Fruit fly (Drosophila melanogaster) whole organism, embryonic: Measurements from ENCODE around the gene TrpA1.

ENCODE experiments used
- Atf6 ChIP-seq: fragments of 200-800 bp; sonication (Bioruptor generic); IDR thresholded peaks from 2 replicates; pipeline ENCODE4 v1.3.6; 2022; ENCODE audit warnings: missing biosample characterization, missing genetic modification characterization
- Awh ChIP-seq: fragments of 200-800 bp; sonication (Bioruptor generic); IDR thresholded peaks from 2 replicates; pipeline ENCODE4, ENCODE4 v1.3.6; 2022; ENCODE audit warnings: missing biosample characterization, missing genetic modification characterization
- CG10462 ChIP-seq: fragments of 200-800 bp; sonication (Bioruptor generic); optimal IDR thresholded peaks from 2 replicates; lab custom pipeline; 2016; ENCODE audit warnings: missing biosample characterization, missing genetic modification characterization
- CG10654 ChIP-seq: fragments of 200-800 bp; sonication (Bioruptor generic); optimal IDR thresholded peaks from 2 replicates; lab custom pipeline; 2016; ENCODE audit warnings: missing biosample characterization, missing genetic modification characterization
- CG10979 ChIP-seq: fragments of 200-800 bp; sonication (Bioruptor generic); optimal IDR thresholded peaks from 2 replicates; lab custom pipeline; 2018; ENCODE audit warnings: missing biosample characterization, mild to moderate bottlenecking, missing genetic modification characterization, moderate library complexity
- CG11085 ChIP-seq: fragments of 200-800 bp; sonication (Bioruptor generic); IDR thresholded peaks from 2 replicates; pipeline ENCODE4 v1.3.6; 2022; ENCODE audit warnings: missing biosample characterization, missing genetic modification characterization
- CG11398 ChIP-seq: fragments of 200-800 bp; sonication (Bioruptor generic); optimal IDR thresholded peaks from 2 replicates; lab custom pipeline; 2016; ENCODE audit warnings: missing biosample characterization, missing genetic modification characterization
- CG11504 ChIP-seq: fragments of 200-800 bp; sonication (Bioruptor generic); optimal IDR thresholded peaks from 3 replicates; lab custom pipeline; 2019; ENCODE audit warnings: missing biosample characterization, mild to moderate bottlenecking, missing genetic modification characterization, moderate library complexity
- CG12391 ChIP-seq: fragments of 200-800 bp; sonication (Bioruptor generic); optimal IDR thresholded peaks from 3 replicates; lab custom pipeline; 2018; ENCODE audit warnings: missing biosample characterization, mild to moderate bottlenecking, missing genetic modification characterization, moderate library complexity
- CG13894 ChIP-seq: fragments of 200-800 bp; sonication (Bioruptor generic); optimal IDR thresholded peaks from 3 replicates; lab custom pipeline; 2018; ENCODE audit warnings: missing biosample characterization, mild to moderate bottlenecking, missing genetic modification characterization, moderate library complexity
- CG15269 ChIP-seq: fragments of 200-800 bp; sonication (Bioruptor generic); optimal IDR thresholded peaks from 2 replicates; lab custom pipeline; 2018; ENCODE audit warnings: missing biosample characterization, mild to moderate bottlenecking, missing genetic modification characterization, moderate library complexity
- CG1603 ChIP-seq: fragments of 200-800 bp; sonication (Bioruptor generic); optimal IDR thresholded peaks from 2 replicates; lab custom pipeline; 2019; ENCODE audit warnings: missing biosample characterization, mild to moderate bottlenecking, missing genetic modification characterization, moderate library complexity
- CG16863 ChIP-seq: fragments of 200-800 bp; sonication (Bioruptor generic); optimal IDR thresholded peaks from 3 replicates; lab custom pipeline; 2016; ENCODE audit warnings: missing biosample characterization, missing genetic modification characterization
- CG42726 ChIP-seq: fragments of 200-800 bp; sonication (Bioruptor generic); IDR thresholded peaks from 2 replicates; pipeline ENCODE4 v1.3.6; 2022; ENCODE audit warnings: missing biosample characterization, missing genetic modification characterization; ENCODE audit not compliant: partially characterized antibody
- CG5953 ChIP-seq: fragments of 200-800 bp; sonication (Bioruptor generic); IDR thresholded peaks from 2 replicates; pipeline ENCODE4 v1.3.6; 2022; ENCODE audit warnings: missing biosample characterization, missing genetic modification characterization
- CG7556 ChIP-seq: fragments of 200-800 bp; sonication (Bioruptor generic); optimal IDR thresholded peaks from 2 replicates; lab custom pipeline; 2017; ENCODE audit warnings: missing biosample characterization, mild to moderate bottlenecking, missing genetic modification characterization
- CG9609 ChIP-seq: fragments of 200-800 bp; sonication (Bioruptor generic); optimal IDR thresholded peaks from 3 replicates; lab custom pipeline; 2016; ENCODE audit warnings: missing biosample characterization, missing genetic modification characterization
- Ets65A ChIP-seq: fragments of 200-800 bp; sonication (Bioruptor generic); peaks from one replicate; lab custom pipeline; 2016; ENCODE audit warnings: missing biosample characterization, missing genetic modification characterization
- Med ChIP-seq: fragments of 200-800 bp; sonication (Bioruptor generic); peaks from one replicate; lab custom pipeline; 2016; ENCODE audit warnings: missing biosample characterization, missing genetic modification characterization, mild to moderate bottlenecking, inconsistent platforms, moderate library complexity
- NC2α ChIP-seq: fragments of 200-800 bp; sonication (Bioruptor generic); optimal IDR thresholded peaks from 2 replicates; lab custom pipeline; 2016; ENCODE audit warnings: missing biosample characterization, missing genetic modification characterization
- Nf-YA ChIP-seq: fragments of 200-800 bp; sonication (Bioruptor generic); IDR thresholded peaks from 2 replicates; pipeline ENCODE4 v1.3.6; 2022; ENCODE audit warnings: missing biosample characterization, missing genetic modification characterization
- PHDP ChIP-seq: fragments of 200-800 bp; sonication (Bioruptor generic); optimal IDR thresholded peaks from 3 replicates; lab custom pipeline; 2018; ENCODE audit warnings: missing biosample characterization, mild to moderate bottlenecking, missing genetic modification characterization, moderate library complexity
- abd-A ChIP-seq: fragments of 200-800 bp; sonication (Bioruptor generic); optimal IDR thresholded peaks from 3 replicates; lab custom pipeline; 2019; ENCODE audit warnings: missing biosample characterization, mild to moderate bottlenecking, missing genetic modification characterization, moderate library complexity
- bsh ChIP-seq, 2 experiments: fragments of 200-800 bp; sonication (Bioruptor generic); optimal IDR thresholded peaks; 2 replicates each; lab custom pipeline; 2017 to 2018; ENCODE audit warnings: mild to moderate bottlenecking in 2 of 2, missing biosample characterization in 2 of 2, missing genetic modification characterization in 2 of 2, moderate library complexity in 1 of 2
- chinmo ChIP-seq: fragments of 200-800 bp; sonication (Bioruptor generic); IDR thresholded peaks from 4 replicates; pipeline ENCODE4 v1.3.6; 2022; ENCODE audit warnings: missing biosample characterization, missing genetic modification characterization; ENCODE audit not compliant: partially characterized antibody
- dan ChIP-seq: fragments of 200-800 bp; sonication (Bioruptor generic); IDR thresholded peaks from 2 replicates; pipeline ENCODE4 v1.3.6; 2022; ENCODE audit warnings: missing biosample characterization, missing genetic modification characterization
- ewg ChIP-seq: fragments of 200-800 bp; sonication (Bioruptor generic); optimal IDR thresholded peaks from 3 replicates; lab custom pipeline; 2017; ENCODE audit warnings: mild to moderate bottlenecking, missing biosample characterization, missing genetic modification reagents, missing genetic modification characterization
- gcm ChIP-seq: fragments of 200-800 bp; sonication (Bioruptor generic); optimal IDR thresholded peaks from 2 replicates; lab custom pipeline; 2019; ENCODE audit warnings: missing biosample characterization, mild to moderate bottlenecking, missing genetic modification characterization, moderate library complexity
- ham ChIP-seq: fragments of 200-800 bp; sonication (Bioruptor generic); IDR thresholded peaks from 2 replicates; pipeline ENCODE4 v1.3.6; 2022; ENCODE audit warnings: missing biosample characterization, missing genetic modification characterization
- hkb ChIP-seq, 2 experiments: fragments of 200-800 bp in 1 of 2; fragments of >200 bp in 1 of 2; sonication (Bioruptor generic) in 1 of 2; IDR thresholded peaks in 1 of 2; optimal IDR thresholded peaks in 1 of 2; 2 replicates each; pipeline versions ENCODE4 v1.3.6 to Lab custom; 2017 to 2022; ENCODE audit warnings: missing biosample characterization in 1 of 2, missing genetic modification characterization in 1 of 2
- lmd ChIP-seq: fragments of 200-800 bp; sonication (Bioruptor generic); IDR thresholded peaks from 2 replicates; pipeline ENCODE4 v1.3.6; 2022; ENCODE audit warnings: missing biosample characterization, missing genetic modification characterization
- maf-S ChIP-seq: fragments of 200-800 bp; sonication (Bioruptor generic); optimal IDR thresholded peaks from 2 replicates; lab custom pipeline; 2016; ENCODE audit warnings: missing biosample characterization, missing genetic modification characterization
- mirr ChIP-seq: fragments of 200-800 bp; sonication (Bioruptor generic); optimal IDR thresholded peaks from 3 replicates; lab custom pipeline; 2018; ENCODE audit warnings: missing biosample characterization, mild to moderate bottlenecking, missing genetic modification characterization
- prd ChIP-seq, 3 experiments: fragments of >200 bp in 2 of 3; fragments of 200-800 bp in 1 of 3; sonication (Bioruptor generic) in 1 of 3; optimal IDR thresholded peaks in 2 of 3; IDR thresholded peaks in 1 of 3; 2 replicates in 2 of 3; 3 replicates in 1 of 3; pipeline versions ENCODE4 v1.3.6 to Lab custom; 2017 to 2022; ENCODE audit warnings: missing biosample characterization in 1 of 3, missing genetic modification characterization in 1 of 3
- pzg ChIP-seq: fragments of 200-800 bp; sonication (Bioruptor generic); optimal IDR thresholded peaks from 3 replicates; lab custom pipeline; 2018; ENCODE audit warnings: missing biosample characterization, mild to moderate bottlenecking, missing genetic modification characterization, moderate library complexity
- row ChIP-seq: fragments of 200-800 bp; sonication (Bioruptor generic); IDR thresholded peaks from 3 replicates; pipeline ENCODE4 v1.3.6; 2022; ENCODE audit warnings: missing biosample characterization, missing genetic modification characterization
- sqz ChIP-seq: fragments of 200-800 bp; sonication (Bioruptor generic); optimal IDR thresholded peaks from 3 replicates; lab custom pipeline; 2018; ENCODE audit warnings: missing biosample characterization, mild to moderate bottlenecking, missing genetic modification characterization
- sr ChIP-seq: fragments of 200-800 bp; sonication (Bioruptor generic); IDR thresholded peaks from 3 replicates; pipeline ENCODE4 v1.3.6; 2022; ENCODE audit warnings: missing biosample characterization, missing genetic modification characterization
- tgo ChIP-seq: fragments of 200-800 bp; sonication (Bioruptor generic); IDR thresholded peaks from 3 replicates; pipeline ENCODE4 v1.3.6; 2022; ENCODE audit warnings: missing biosample characterization, missing genetic modification characterization
- toy ChIP-seq: fragments of 200-800 bp; sonication (Bioruptor generic); IDR thresholded peaks from 2 replicates; pipeline ENCODE4 v1.3.6; 2022; ENCODE audit warnings: missing biosample characterization, missing genetic modification characterization
- tup ChIP-seq: fragments of 200-800 bp; sonication (Bioruptor generic); optimal IDR thresholded peaks from 2 replicates; lab custom pipeline; 2016; ENCODE audit warnings: missing biosample characterization, mild to moderate bottlenecking, missing genetic modification characterization, moderate library complexity
- twi ChIP-seq: fragments of 200-800 bp; optimal IDR thresholded peaks from 2 replicates; lab custom pipeline; 2019; ENCODE audit warnings: missing biosample characterization, mild to moderate bottlenecking, missing genetic modification characterization, moderate library complexity
- unpg ChIP-seq: fragments of 200-800 bp; sonication (Bioruptor generic); optimal IDR thresholded peaks from 3 replicates; lab custom pipeline; 2018; ENCODE audit warnings: missing biosample characterization, mild to moderate bottlenecking, missing genetic modification characterization, moderate library complexity
- vvl ChIP-seq: fragments of 200-800 bp; sonication (Bioruptor generic); IDR thresholded peaks from 2 replicates; pipeline ENCODE4 v1.3.6; 2022; ENCODE audit warnings: missing biosample characterization, missing genetic modification characterization

The TrpA1 gene

DNA sequence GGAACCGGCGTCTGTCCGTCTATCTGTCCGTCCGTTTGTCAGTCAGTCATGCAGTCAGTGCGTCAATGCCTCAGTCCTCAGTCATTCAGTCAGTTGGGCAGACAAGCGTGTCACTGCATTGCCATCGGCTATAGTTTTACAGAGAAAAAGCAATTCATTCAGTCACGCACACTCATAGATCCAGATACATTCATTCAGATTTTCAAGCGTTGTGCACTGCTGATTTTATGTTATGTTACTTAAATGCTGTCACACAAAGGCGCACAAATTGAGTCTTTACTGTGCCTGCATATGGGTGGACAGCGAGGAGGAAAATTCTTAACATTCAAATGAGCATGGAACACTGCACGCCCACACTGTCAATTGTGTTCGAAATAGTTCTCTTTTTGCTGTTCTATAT lies 39.8 kb downstream of the TrpA1 start (continued):
- TF ChIP-seq unpg (GFP tag; lab: Kevin White, UChicago) (peak; percentile 25), CG11504 (peak; percentile 13), CG11085 (no peak), maf-S (GFP tag; lab: Kevin White, UChicago) (no peak), dan (GFP tag; lab: Robert Waterston, UW) (no peak), NC2α (GFP tag; lab: Kevin White, UChicago) (no peak), Ets65A (GFP tag; lab: Kevin White, UChicago) (peak; percentile 27), tup (GFP tag; lab: Kevin White, UChicago) (no peak), toy (GFP tag; lab: Robert Waterston, UW) (no peak), CG15269 (tag; lab: Kevin White, UChicago) (peak; percentile 34), CG42726 (GFP tag; lab: Robert Waterston, UW) (no peak), PHDP (peak; percentile 11), CG7556 (GFP tag; lab: Kevin White, UChicago) (no peak), CG10979 (peak; percentile 15), CG1603 (tag; lab: Kevin White, UChicago) (peak; percentile 51), lmd (GFP tag; lab: Robert Waterston, UW) (peak; percentile 41), Atf6 (GFP tag; lab: Robert Waterston, UW) (no peak), gcm (GFP tag; lab: Kevin White, UChicago) (peak; percentile 7), CG16863 (GFP tag; lab: Kevin White, UChicago) (no peak), CG12391 (tag; lab: Kevin White, UChicago) (peak; percentile 25), CG11398 (GFP tag; lab: Kevin White, UChicago) (peak; percentile 30), twi (tag; lab: Kevin White, UChicago) (peak; percentile 21), row (GFP tag; lab: Robert Waterston, UW) (peak; percentile 64), CG5953 (GFP tag; lab: Robert Waterston, UW) (0 out of 2 replicates have a peak, but pooled peaks have one; percentile 15), mirr (GFP tag; lab: Kevin White, UChicago) (no peak), sr (peak; percentile 78), bsh (GFP tag; optimal IDR thresholded peaks at IDR 0.05; lab: Kevin White, UChicago) (peak in 1 of 2 experiments; percentile 26), prd (optimal IDR thresholded peaks at IDR 0.05; lab: Kevin White, UChicago) (no peak), prd (GFP tag; IDR thresholded peaks at IDR 0.05; lab: Robert Waterston, UW) (peak; percentile 47; the same call in 2 of the 3 replicates), CG9609 (GFP tag; lab: Kevin White, UChicago) (no peak), Nf-YA (GFP tag; lab: Robert Waterston, UW) (no peak), ham (GFP tag; lab: Robert Waterston, UW) (no peak), CG10654 (no peak), tgo (GFP tag; lab: Robert Waterston, UW) (peak; percentile 52; the same call in 2 of the 3 replicates), sqz (GFP tag; lab: Kevin White, UChicago) (no peak)
- TF ChIP-seq, all 482 proteins: peak for 60

DNA sequence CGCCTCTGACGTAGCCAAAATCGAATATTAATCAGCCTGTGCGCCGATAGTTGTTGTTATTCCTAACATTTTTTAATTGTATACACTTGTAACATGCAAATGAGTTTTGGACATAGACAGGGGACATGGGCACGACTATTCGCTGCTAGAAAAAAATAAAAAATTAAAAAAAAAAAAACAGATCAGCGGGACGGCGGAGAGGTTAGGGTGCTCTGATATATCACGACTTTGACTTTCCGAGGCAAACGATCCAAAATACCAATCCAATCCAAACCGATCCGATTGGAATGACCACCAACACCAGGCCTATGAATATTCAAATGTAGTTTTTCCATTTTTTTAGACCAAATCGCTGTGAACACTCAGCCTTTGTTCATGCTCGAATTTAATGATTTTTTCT lies 44.3 kb downstream of the TrpA1 start:
- no peak for TF ChIP-seq ewg (GFP tag; lab: Kevin White, UChicago)
- peak; percentile 83 for TF ChIP-seq CG13894
- peak; percentile 39 for TF ChIP-seq abd-A (tag; lab: Kevin White, UChicago)
- TF ChIP-seq vvl (GFP tag; lab: Robert Waterston, UW): peak; percentile 86
- 0 out of 4 replicates have a peak, but pooled peaks have one; percentile 4 for TF ChIP-seq chinmo (GFP tag; lab: Robert Waterston, UW)
- no peak for TF ChIP-seq CG10462
- no peak for TF ChIP-seq hkb (optimal IDR thresholded peaks at IDR 0.05; lab: Kevin White, UChicago)
- no peak for TF ChIP-seq hkb (GFP tag; IDR thresholded peaks at IDR 0.05; lab: Robert Waterston, UW)
- TF ChIP-seq pzg (GFP tag; lab: Kevin White, UChicago): no peak
- peak; percentile 44 for TF ChIP-seq Med (GFP tag; lab: Kevin White, UChicago)
- TF ChIP-seq Awh (GFP tag; lab: Robert Waterston, UW): 0 out of 2 replicates have a peak, but pooled peaks have one; percentile 18
- TF ChIP-seq sqz (GFP tag; lab: Kevin White, UChicago): peak; percentile 62
